Fruit fly (Drosophila melanogaster) whole organism, wandering third instar larva: ENCODE results near the gene CG10035.

Experiments used
- Abd-B ChIP-seq: fragments of >200 bp; optimal IDR thresholded peaks from 2 replicates; lab custom pipeline; 2017; ENCODE audit warnings: missing biosample characterization, missing genetic modification characterization
- CG32264 ChIP-seq: fragments of 200-800 bp; sonication (Bioruptor generic); optimal IDR thresholded peaks from 2 replicates; lab custom pipeline; 2016; ENCODE audit warnings: missing biosample characterization, missing genetic modification characterization
- CG9705 ChIP-seq: fragments of 200-800 bp; sonication (Bioruptor generic); optimal IDR thresholded peaks from 2 replicates; lab custom pipeline; 2018; ENCODE audit warnings: missing biosample characterization, mild to moderate bottlenecking, missing genetic modification characterization
- CrebA ChIP-seq: fragments of 200-800 bp; sonication (Bioruptor generic); optimal IDR thresholded peaks from 2 replicates; lab custom pipeline; 2016; ENCODE audit warnings: missing biosample characterization, mild to moderate bottlenecking, missing genetic modification characterization, borderline replicate concordance
- Dfd ChIP-seq: fragments of >200 bp; optimal IDR thresholded peaks from 2 replicates; lab custom pipeline; 2017; ENCODE audit warnings: missing biosample characterization, missing genetic modification characterization
- Dif ChIP-seq: fragments of 200-275, 200-300 bp; sonication (Bioruptor generic); optimal IDR thresholded peaks from 2 replicates; lab custom pipeline; 2018; ENCODE audit warnings: missing biosample characterization, missing genetic modification characterization; ENCODE audit not compliant: partially characterized antibody
- GATAd ChIP-seq: sonication (Bioruptor generic); optimal IDR thresholded peaks from 2 replicates; lab custom pipeline; 2016; ENCODE audit warnings: missing biosample characterization, missing genetic modification characterization
- HLH106 ChIP-seq: fragments of 200-800 bp; optimal IDR thresholded peaks from 3 replicates; lab custom pipeline; 2019; ENCODE audit warnings: missing biosample characterization, mild to moderate bottlenecking, missing genetic modification characterization, moderate library complexity
- Hnf4 ChIP-seq: fragments of 200-800 bp; sonication (Bioruptor generic); optimal IDR thresholded peaks from 2 replicates; lab custom pipeline; 2016; ENCODE audit warnings: missing biosample characterization, mild to moderate bottlenecking, missing genetic modification characterization
- Hr78 ChIP-seq: fragments of >200 bp; optimal IDR thresholded peaks from 2 replicates; lab custom pipeline; 2017; ENCODE audit warnings: missing biosample characterization, missing genetic modification characterization
- Hr83 ChIP-seq: fragments of 200-300 bp; sonication (Bioruptor generic); optimal IDR thresholded peaks from 2 replicates; lab custom pipeline; 2016; ENCODE audit warnings: missing biosample characterization, mild to moderate bottlenecking, missing genetic modification characterization, moderate library complexity; ENCODE audit not compliant: poor library complexity, severe bottlenecking
- Jra ChIP-seq: sonication (Bioruptor generic); optimal IDR thresholded peaks from 2 replicates; lab custom pipeline; 2016; ENCODE audit warnings: missing biosample characterization, missing genetic modification characterization
- Mio ChIP-seq: sonication (Bioruptor generic); optimal IDR thresholded peaks from 2 replicates; lab custom pipeline; 2016; ENCODE audit warnings: missing biosample characterization, missing genetic modification characterization
- Myc ChIP-seq: fragments of >200 bp; optimal IDR thresholded peaks from 2 replicates; lab custom pipeline; 2017
- N ChIP-seq: fragments of >200 bp; optimal IDR thresholded peaks from 2 replicates; lab custom pipeline; 2018; ENCODE audit warnings: missing biosample characterization, missing external identifiers, missing genetic modification characterization
- OdsH ChIP-seq: fragments of 200-800 bp; sonication (Bioruptor generic); optimal IDR thresholded peaks from 2 replicates; lab custom pipeline; 2016; ENCODE audit warnings: missing biosample characterization, mild to moderate bottlenecking, missing genetic modification characterization
- Rel ChIP-seq, 2 experiments: fragments of 200-800 bp; sonication (Bioruptor generic) in 1 of 2; optimal IDR thresholded peaks; 2 replicates in 1 of 2; 3 replicates in 1 of 2; lab custom pipeline; 2016 to 2019; ENCODE audit warnings: mild to moderate bottlenecking in 2 of 2, missing biosample characterization in 2 of 2, missing genetic modification characterization in 2 of 2, moderate library complexity in 1 of 2
- Sp1 ChIP-seq: fragments of 200-800 bp; sonication (Bioruptor generic); optimal IDR thresholded peaks from 3 replicates; lab custom pipeline; 2019; ENCODE audit warnings: missing biosample characterization, mild to moderate bottlenecking, missing genetic modification characterization, moderate library complexity
- Vsx2 ChIP-seq: fragments of 200-300, 225-300 bp; sonication (Bioruptor generic); optimal IDR thresholded peaks from 2 replicates; lab custom pipeline; 2018; ENCODE audit warnings: missing biosample characterization, missing genetic modification characterization; ENCODE audit not compliant: partially characterized antibody
- br ChIP-seq: fragments of 200-800 bp; sonication (Bioruptor generic); optimal IDR thresholded peaks from 2 replicates; lab custom pipeline; 2016; ENCODE audit warnings: missing biosample characterization, missing genetic modification characterization
- brk ChIP-seq: fragments of 200-800 bp; sonication (Bioruptor generic); optimal IDR thresholded peaks from 2 replicates; lab custom pipeline; 2016; ENCODE audit warnings: missing biosample characterization, mild to moderate bottlenecking, missing genetic modification characterization
- dl ChIP-seq, 2 experiments: fragments of 175-275, 200-275 bp in 1 of 2; fragments of 200-275 bp in 1 of 2; sonication (Bioruptor generic); optimal IDR thresholded peaks; lab custom pipeline; 2018; ENCODE audit warnings: mild to moderate bottlenecking in 2 of 2, missing biosample characterization in 2 of 2, missing genetic modification characterization in 2 of 2, moderate library complexity in 2 of 2; ENCODE audit not compliant: partially characterized antibody in 2 of 2, insufficient read depth in 1 of 2
- dmrt93B ChIP-seq: fragments of 200-800 bp; sonication (Bioruptor generic); optimal IDR thresholded peaks from 2 replicates; lab custom pipeline; 2018; ENCODE audit warnings: missing biosample characterization, mild to moderate bottlenecking, missing genetic modification characterization
- dsf ChIP-seq: sonication (Bioruptor generic); optimal IDR thresholded peaks from 2 replicates; lab custom pipeline; 2016; ENCODE audit warnings: missing biosample characterization, missing genetic modification characterization, borderline replicate concordance
- ey ChIP-seq: fragments of 200-800 bp; sonication (Bioruptor generic); optimal IDR thresholded peaks from 2 replicates; lab custom pipeline; 2016; ENCODE audit warnings: missing biosample characterization, missing genetic modification characterization
- foxo ChIP-seq, 2 experiments: fragments of 200-800 bp; sonication (Bioruptor generic); optimal IDR thresholded peaks; 2 replicates in 1 of 2; 3 replicates in 1 of 2; lab custom pipeline; 2016 to 2017; ENCODE audit warnings: missing biosample characterization in 2 of 2, missing genetic modification characterization in 2 of 2
- fru ChIP-seq: fragments of 200-800 bp; sonication (Bioruptor generic); optimal IDR thresholded peaks from 3 replicates; lab custom pipeline; 2016; ENCODE audit warnings: missing biosample characterization, mild to moderate bottlenecking, missing genetic modification characterization
- h ChIP-seq: fragments of 200-800 bp; sonication (Bioruptor generic); optimal IDR thresholded peaks from 3 replicates; lab custom pipeline; 2016; ENCODE audit warnings: missing biosample characterization, mild to moderate bottlenecking, missing genetic modification characterization
- jim ChIP-seq: fragments of 175-275, 200-325 bp; sonication (Bioruptor generic); optimal IDR thresholded peaks from 2 replicates; lab custom pipeline; 2016; ENCODE audit warnings: missing biosample characterization, mild to moderate bottlenecking, missing genetic modification characterization
- lola ChIP-seq: fragments of >200 bp; optimal IDR thresholded peaks from 2 replicates; lab custom pipeline; 2017; ENCODE audit warnings: missing biosample characterization, missing genetic modification characterization
- pan ChIP-seq: fragments of >200 bp; optimal IDR thresholded peaks from 2 replicates; lab custom pipeline; 2017
- psq ChIP-seq: fragments of 200-800 bp; sonication (Bioruptor generic); optimal IDR thresholded peaks from 3 replicates; lab custom pipeline; 2017; ENCODE audit warnings: missing biosample characterization, mild to moderate bottlenecking, missing genetic modification characterization, moderate library complexity
- rgr ChIP-seq: fragments of 200-800 bp; sonication (Bioruptor generic); optimal IDR thresholded peaks from 3 replicates; lab custom pipeline; 2016; ENCODE audit warnings: missing biosample characterization, mild to moderate bottlenecking, missing genetic modification characterization
- sage ChIP-seq: fragments of 200-800 bp; sonication (Bioruptor generic); optimal IDR thresholded peaks from 2 replicates; lab custom pipeline; 2016; ENCODE audit warnings: missing biosample characterization, mild to moderate bottlenecking, missing genetic modification characterization
- sv ChIP-seq: fragments of 200-800 bp; sonication (Bioruptor generic); optimal IDR thresholded peaks from 3 replicates; lab custom pipeline; 2016; ENCODE audit warnings: missing biosample characterization, missing genetic modification characterization
- tai ChIP-seq: sonication (Bioruptor generic); optimal IDR thresholded peaks from 2 replicates; lab custom pipeline; 2016; ENCODE audit warnings: missing biosample characterization, missing genetic modification characterization
- usp ChIP-seq: fragments of >200 bp; optimal IDR thresholded peaks from 2 replicates; lab custom pipeline; 2017; ENCODE audit warnings: missing biosample characterization, missing genetic modification characterization
- woc ChIP-seq: sonication (Bioruptor generic); optimal IDR thresholded peaks from 2 replicates; lab custom pipeline; 2016; ENCODE audit warnings: missing biosample characterization, mild to moderate bottlenecking, missing genetic modification characterization

CG10035 gene

dm6 chr3R:12406235-12407196 is 24.0 kb upstream of the CG10035 start, which contains the start of gene CG5167:
CG5167 (plus strand) TSS chr3R:12406532.
- TF ChIP-seq Hr78 (GFP tag; lab: Kevin White, UChicago) (no peak), psq (GFP tag; lab: Kevin White, UChicago) (peak; percentile 54), dl (GFP tag; optimal IDR thresholded peaks at IDR 0.05; lab: Kevin White, UChicago; ENCODE audit: insufficient read depth in 1 of 2, partially characterized antibody in 2 of 2) (no peak), br (peak; percentile 52), woc (peak; percentile 48), GATAd (GFP tag; lab: Kevin White, UChicago) (no peak), ey (peak; percentile 43), h (GFP tag; lab: Kevin White, UChicago) (peak; percentile 58), CrebA (no peak), Rel (GFP tag; optimal IDR thresholded peaks at IDR 0.05; lab: Kevin White, UChicago) (no peak), Rel (tag; optimal IDR thresholded peaks at IDR 0.05; lab: Kevin White, UChicago) (peak; percentile 5), lola (GFP tag; lab: Kevin White, UChicago) (no peak), CG9705 (GFP tag; lab: Kevin White, UChicago) (peak; percentile 14), Hnf4 (GFP tag; lab: Kevin White, UChicago) (no peak), dsf (GFP tag; lab: Kevin White, UChicago) (no peak), Abd-B (GFP tag; lab: Kevin White, UChicago) (no peak), fru (peak; percentile 82), Hr83 (GFP tag; lab: Kevin White, UChicago) (no peak), Sp1 (GFP tag; lab: Kevin White, UChicago) (peak; percentile 58), OdsH (GFP tag; lab: Kevin White, UChicago) (peak; percentile 53), tai (GFP tag; lab: Kevin White, UChicago) (no peak), Vsx2 (no peak), pan (no peak), rgr (GFP tag; lab: Kevin White, UChicago) (peak; percentile 69), Mio (GFP tag; lab: Kevin White, UChicago) (no peak), jim (no peak), Jra (GFP tag; lab: Kevin White, UChicago) (no peak), HLH106 (tag; lab: Kevin White, UChicago) (peak; percentile 45), Myc (lab: Kevin White, UChicago) (no peak), usp (GFP tag; lab: Kevin White, UChicago) (no peak), dmrt93B (GFP tag; lab: Kevin White, UChicago) (no peak), brk (GFP tag; lab: Kevin White, UChicago) (no peak), sv (GFP tag; lab: Kevin White, UChicago) (no peak), Dfd (GFP tag; lab: Kevin White, UChicago) (no peak), CG32264 (GFP tag; lab: Kevin White, UChicago) (no peak), foxo (GFP tag; optimal IDR thresholded peaks at IDR 0.05; lab: Kevin White, UChicago) (peak in 1 of 2 experiments; percentile 67), N (GFP tag; lab: Kevin White, UChicago) (no peak), sage (GFP tag; lab: Kevin White, UChicago) (no peak), Dif (GFP tag; lab: Kevin White, UChicago) (no peak)

dm6 chr3R:12405928-12406234 is 23.4 kb upstream of the CG10035 start, which contains the start of gene Cyp9f2:
Cyp9f2 (minus strand) TSS chr3R:12406028.
- TF ChIP-seq Mio (GFP tag; lab: Kevin White, UChicago) (no peak), Abd-B (GFP tag; lab: Kevin White, UChicago) (no peak), N (GFP tag; lab: Kevin White, UChicago) (no peak), GATAd (GFP tag; lab: Kevin White, UChicago) (no peak), Jra (GFP tag; lab: Kevin White, UChicago) (no peak), tai (GFP tag; lab: Kevin White, UChicago) (no peak), usp (GFP tag; lab: Kevin White, UChicago) (no peak), Vsx2 (no peak), foxo (GFP tag; optimal IDR thresholded peaks at IDR 0.05; lab: Kevin White, UChicago) (no peak), br (no peak), pan (no peak)
